Fruit fly (Drosophila melanogaster): ENCODE measurements around the gene ATPsynE.

dm6 chr3R:14361741-14362232 is 35.0 kb downstream of the ATPsynE start, which contains the start of gene Dnaaf5:
- TF ChIP-seq CG8119 (GFP tag; IDR thresholded peaks at IDR 0.05) = no peak
- no peak for TF ChIP-seq Gug (GFP tag; IDR thresholded peaks at IDR 0.05)
